Fruit fly (Drosophila melanogaster) Kc167 (cell line): ENCODE results near the gene odd.

Experiments used
- h ChIP-seq: fragments of >200 bp; optimal IDR thresholded peaks from 3 replicates; lab custom pipeline; 2018; ENCODE audit warnings: missing external identifiers
- insv ChIP-seq: fragments of >200 bp; optimal IDR thresholded peaks from 3 replicates; lab custom pipeline; 2018; ENCODE audit warnings: missing external identifiers
- psq ChIP-seq: fragments of >200 bp; optimal IDR thresholded peaks from 2 replicates; lab custom pipeline; 2017; ENCODE audit warnings: missing external identifiers

DNA sequence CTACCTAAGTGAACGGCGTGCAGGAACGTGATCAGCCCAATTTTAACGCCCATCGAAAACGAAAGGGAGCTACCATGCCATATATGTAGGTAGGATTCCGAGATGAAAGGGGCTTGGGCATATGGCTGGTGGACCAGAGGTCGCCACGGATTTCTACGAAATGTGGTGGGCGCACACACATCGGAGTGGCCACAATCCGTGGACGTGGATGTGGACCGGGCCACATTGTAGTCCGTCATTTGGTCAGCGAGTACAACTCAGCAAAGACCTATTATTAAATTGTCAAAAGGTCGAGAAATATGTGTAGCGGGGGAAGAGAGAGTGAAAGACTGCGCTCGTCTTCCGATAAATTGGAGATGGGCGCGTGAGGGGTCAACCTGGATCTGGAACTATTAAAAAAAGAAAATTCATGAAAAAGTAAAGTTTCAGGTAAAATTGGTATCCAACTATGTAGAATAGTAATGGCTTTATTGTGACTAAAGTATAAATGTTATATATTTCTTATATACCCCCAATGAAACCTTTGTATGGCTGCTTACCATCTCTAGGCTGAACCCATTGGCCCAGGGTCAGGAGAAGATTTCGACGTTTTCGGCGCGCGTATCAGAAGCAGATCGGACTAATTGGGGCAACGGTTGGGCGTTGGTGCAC is 51.0 kb downstream of the odd start:
- TF ChIP-seq psq (lab: Kevin White, UChicago) (no peak), insv (lab: Kevin White, UChicago) (no peak), h (lab: Kevin White, UChicago) (no peak)
